Worm (Caenorhabditis elegans) whole organism, L1 larva: ENCODE data around the gene dph-5.

ENCODE experiments used
- F16B12.6 ChIP-seq: fragments of 150-350 bp; optimal IDR thresholded peaks from 2 replicates; lab custom pipeline; 2014; ENCODE audit warnings: missing biosample characterization, missing genetic modification characterization
- ces-1 ChIP-seq: fragments of 150-350 bp; optimal IDR thresholded peaks from 2 replicates; lab custom pipeline; 2014; ENCODE audit warnings: missing biosample characterization, missing genetic modification reagents, missing genetic modification characterization
- dpl-1 ChIP-seq, 3 experiments: fragments of 150-350 bp in 2 of 3; sonication (generic microtip) in 1 of 3; optimal IDR thresholded peaks; 2 replicates each; lab custom pipeline; 2014 to 2017; ENCODE audit warnings: missing biosample characterization in 3 of 3, missing genetic modification characterization in 3 of 3, missing genetic modification reagents in 3 of 3
- fkh-8 ChIP-seq: sonication (generic microtip); optimal IDR thresholded peaks from 2 replicates; lab custom pipeline; 2016; ENCODE audit warnings: mild to moderate bottlenecking, missing genetic modification characterization, missing compliant biosample characterization
- fos-1 ChIP-seq: fragments of 150-350 bp; optimal IDR thresholded peaks from 2 replicates; lab custom pipeline; 2014; ENCODE audit warnings: missing biosample characterization, missing genetic modification characterization
- jun-1 ChIP-seq: fragments of 150-350 bp; optimal IDR thresholded peaks from 2 replicates; lab custom pipeline; 2014; ENCODE audit warnings: missing biosample characterization, missing genetic modification reagents, missing genetic modification characterization
- lsy-2 ChIP-seq, 2 experiments: fragments of 150-350 bp; optimal IDR thresholded peaks; 2 replicates each; lab custom pipeline; 2014; ENCODE audit warnings: missing biosample characterization in 2 of 2, missing genetic modification characterization in 2 of 2
- nhr-11 ChIP-seq: fragments of 150-350 bp; optimal IDR thresholded peaks from 2 replicates; lab custom pipeline; 2014; ENCODE audit warnings: missing biosample characterization, missing genetic modification characterization
- nhr-237 ChIP-seq: fragments of 150-350 bp; optimal IDR thresholded peaks from 2 replicates; lab custom pipeline; 2014; ENCODE audit warnings: missing biosample characterization, missing genetic modification characterization
- swsn-7 ChIP-seq: sonication (generic microtip); optimal IDR thresholded peaks from 2 replicates; lab custom pipeline; 2016; ENCODE audit warnings: missing genetic modification characterization, missing compliant biosample characterization
- vab-15 ChIP-seq: sonication (generic microtip); optimal IDR thresholded peaks from 2 replicates; lab custom pipeline; 2017; ENCODE audit warnings: missing genotype, mild to moderate bottlenecking, missing genetic modification characterization, missing compliant biosample characterization
- zag-1 ChIP-seq: fragments of 150-350 bp; optimal IDR thresholded peaks from 2 replicates; lab custom pipeline; 2014; ENCODE audit warnings: missing biosample characterization, missing genetic modification characterization

- TF ChIP-seq jun-1 (tag; lab: Kevin White, UChicago) (no peak), dpl-1 (GFP tag; optimal IDR thresholded peaks at IDR 0.05; lab: Kevin White, UChicago) (no peak), nhr-11 (tag; lab: Kevin White, UChicago) (no peak), ces-1 (GFP tag; lab: Kevin White, UChicago) (no peak), fkh-8 (tag; lab: Kevin White, UChicago) (no peak), zag-1 (tag; lab: Kevin White, UChicago) (no peak), fos-1 (tag; lab: Kevin White, UChicago) (no peak), vab-15 (tag; lab: Kevin White, UChicago) (no peak), nhr-237 (no peak), lsy-2 (tag; optimal IDR thresholded peaks at IDR 0.05; lab: Kevin White, UChicago) (no peak), swsn-7 (tag; lab: Kevin White, UChicago) (no peak), F16B12.6 (tag; lab: Kevin White, UChicago) (no peak)
Observed at ce11 chrII:11353471-11353870, 3.5 kb downstream of the dph-5 start.
